Fruit fly (Drosophila melanogaster) whole organism, embryonic: ENCODE data around the gene Hr4.

Experiments
- Ada2b ChIP-seq: fragments of 200-800 bp; sonication (Bioruptor generic); IDR thresholded peaks from 2 replicates; pipeline ENCODE4 v1.3.6; 2022; ENCODE audit warnings: missing biosample characterization, missing genetic modification characterization
- BEAF-32 ChIP-seq: fragments of 200-800 bp; sonication (Bioruptor generic); optimal IDR thresholded peaks from 3 replicates; lab custom pipeline; 2017; ENCODE audit warnings: missing biosample characterization, missing genetic modification characterization, mild to moderate bottlenecking, moderate library complexity, missing genetic modification reagents
- Bteb2 ChIP-seq: fragments of 200-800 bp; sonication (Bioruptor generic); optimal IDR thresholded peaks from 2 replicates; lab custom pipeline; 2016; ENCODE audit warnings: missing biosample characterization, missing genetic modification characterization
- CG10654 ChIP-seq: fragments of 200-800 bp; sonication (Bioruptor generic); optimal IDR thresholded peaks from 2 replicates; lab custom pipeline; 2016; ENCODE audit warnings: missing biosample characterization, missing genetic modification characterization
- CG10979 ChIP-seq: fragments of 200-800 bp; sonication (Bioruptor generic); optimal IDR thresholded peaks from 2 replicates; lab custom pipeline; 2018; ENCODE audit warnings: missing biosample characterization, mild to moderate bottlenecking, missing genetic modification characterization, moderate library complexity
- CG11560 ChIP-seq: fragments of 200-800 bp; sonication (Bioruptor generic); IDR thresholded peaks from 3 replicates; pipeline ENCODE4 v1.3.6; 2022; ENCODE audit warnings: missing biosample characterization, missing genetic modification characterization
- CG12219 ChIP-seq: fragments of 200-800 bp; sonication (Bioruptor generic); optimal IDR thresholded peaks from 3 replicates; lab custom pipeline; 2018; ENCODE audit warnings: missing biosample characterization, mild to moderate bottlenecking, missing genetic modification characterization
- CG13894 ChIP-seq: fragments of 200-800 bp; sonication (Bioruptor generic); optimal IDR thresholded peaks from 3 replicates; lab custom pipeline; 2018; ENCODE audit warnings: missing biosample characterization, mild to moderate bottlenecking, missing genetic modification characterization, moderate library complexity
- CG14014 ChIP-seq: fragments of 200-800 bp; sonication (Bioruptor generic); IDR thresholded peaks from 2 replicates; pipeline ENCODE4 v1.3.6; 2022; ENCODE audit warnings: missing biosample characterization, missing genetic modification characterization
- CG14667 ChIP-seq: fragments of 200-800 bp; sonication (Bioruptor generic); IDR thresholded peaks from 2 replicates; pipeline ENCODE4 v1.3.6; 2022; ENCODE audit warnings: missing biosample characterization, missing genetic modification characterization
- CG15269 ChIP-seq: fragments of 200-800 bp; sonication (Bioruptor generic); optimal IDR thresholded peaks from 2 replicates; lab custom pipeline; 2018; ENCODE audit warnings: missing biosample characterization, mild to moderate bottlenecking, missing genetic modification characterization, moderate library complexity
- CG15696 ChIP-seq: fragments of 200-800 bp; sonication (Bioruptor generic); optimal IDR thresholded peaks from 2 replicates; lab custom pipeline; 2019; ENCODE audit warnings: missing biosample characterization, mild to moderate bottlenecking, missing genetic modification characterization, moderate library complexity
- CG18599 ChIP-seq: fragments of 200-800 bp; sonication (Bioruptor generic); optimal IDR thresholded peaks from 3 replicates; lab custom pipeline; 2017; ENCODE audit warnings: missing biosample characterization, missing genetic modification characterization, mild to moderate bottlenecking, moderate library complexity, missing genetic modification reagents
- CG2202 ChIP-seq: fragments of 200-800 bp; sonication (Bioruptor generic); optimal IDR thresholded peaks from 2 replicates; lab custom pipeline; 2018; ENCODE audit warnings: missing biosample characterization, mild to moderate bottlenecking, missing genetic modification characterization
- CG3726 ChIP-seq: fragments of 200-800 bp; sonication (Bioruptor generic); IDR thresholded peaks from 3 replicates; pipeline ENCODE4, ENCODE4 v1.3.6; 2022; ENCODE audit warnings: missing biosample characterization, missing genetic modification characterization
- CG4328 ChIP-seq: fragments of 200-800 bp; sonication (Bioruptor generic); optimal IDR thresholded peaks from 3 replicates; lab custom pipeline; 2017; ENCODE audit warnings: missing biosample characterization, missing genetic modification reagents, missing genetic modification characterization
- CG4360 ChIP-seq: fragments of 200-800 bp; sonication (Bioruptor generic); IDR thresholded peaks from 2 replicates; pipeline ENCODE4 v1.3.6; 2022; ENCODE audit warnings: missing biosample characterization, missing genetic modification characterization
- CG4424 ChIP-seq: fragments of 200-800 bp; sonication (Bioruptor generic); optimal IDR thresholded peaks from 3 replicates; lab custom pipeline; 2016; ENCODE audit warnings: missing biosample characterization, missing genetic modification characterization
- CG4707 ChIP-seq: fragments of 200-800 bp; sonication (Bioruptor generic); optimal IDR thresholded peaks from 2 replicates; lab custom pipeline; 2018; ENCODE audit warnings: missing biosample characterization, mild to moderate bottlenecking, missing genetic modification characterization, moderate library complexity
- CG4820 ChIP-seq: fragments of 200-800 bp; sonication (Bioruptor generic); optimal IDR thresholded peaks from 3 replicates; lab custom pipeline; 2016; ENCODE audit warnings: missing biosample characterization, missing genetic modification characterization
- CG6813 ChIP-seq: fragments of 200-800 bp; sonication (Bioruptor generic); optimal IDR thresholded peaks from 2 replicates; lab custom pipeline; 2017; ENCODE audit warnings: missing biosample characterization, missing genetic modification characterization, mild to moderate bottlenecking, moderate library complexity, missing genetic modification reagents
- CG7556 ChIP-seq: fragments of 200-800 bp; sonication (Bioruptor generic); optimal IDR thresholded peaks from 2 replicates; lab custom pipeline; 2017; ENCODE audit warnings: missing biosample characterization, mild to moderate bottlenecking, missing genetic modification characterization
- CG8478 ChIP-seq: fragments of >200 bp; optimal IDR thresholded peaks from 2 replicates; lab custom pipeline; 2018
- CG9797 ChIP-seq: fragments of 200-800 bp; sonication (Bioruptor generic); optimal IDR thresholded peaks from 3 replicates; lab custom pipeline; 2018; ENCODE audit warnings: missing biosample characterization, mild to moderate bottlenecking, missing genetic modification characterization
- CHES-1-like ChIP-seq: fragments of 200-800 bp; sonication (Bioruptor generic); optimal IDR thresholded peaks from 2 replicates; lab custom pipeline; 2016; ENCODE audit warnings: missing biosample characterization, missing genetic modification characterization
- CkIIα-i1 ChIP-seq: fragments of 200-800 bp; sonication (Bioruptor generic); IDR thresholded peaks from 2 replicates; pipeline ENCODE4 v1.3.6; 2022; ENCODE audit warnings: missing biosample characterization, missing genetic modification characterization
- D19A ChIP-seq: fragments of 200-800 bp; optimal IDR thresholded peaks from 3 replicates; lab custom pipeline; 2019; ENCODE audit warnings: missing biosample characterization, mild to moderate bottlenecking, missing genetic modification characterization, moderate library complexity
- D19B ChIP-seq: fragments of 200-800 bp; sonication (Bioruptor generic); optimal IDR thresholded peaks from 2 replicates; lab custom pipeline; 2017; ENCODE audit warnings: missing biosample characterization, mild to moderate bottlenecking, missing genetic modification characterization
- Doc3 ChIP-seq: fragments of 200-800 bp; sonication (Bioruptor generic); IDR thresholded peaks from 3 replicates; pipeline ENCODE4 v1.3.6; 2022; ENCODE audit warnings: missing biosample characterization, missing genetic modification characterization; ENCODE audit not compliant: partially characterized antibody
- Fer2 ChIP-seq: fragments of 200-800 bp; sonication (Bioruptor generic); optimal IDR thresholded peaks from 2 replicates; lab custom pipeline; 2018; ENCODE audit warnings: missing biosample characterization, mild to moderate bottlenecking, missing genetic modification characterization, moderate library complexity
- Lhr ChIP-seq: fragments of 200-800 bp; sonication (Bioruptor generic); optimal IDR thresholded peaks from 3 replicates; lab custom pipeline; 2017; ENCODE audit warnings: mild to moderate bottlenecking, missing biosample characterization, missing genetic modification reagents, missing genetic modification characterization
- Ptx1 ChIP-seq: fragments of 200-800 bp; sonication (Bioruptor generic); IDR thresholded peaks from 2 replicates; pipeline ENCODE4 v1.3.6; 2022; ENCODE audit warnings: missing biosample characterization, missing genetic modification characterization
- Rfx ChIP-seq: fragments of 200-800 bp; sonication (Bioruptor generic); IDR thresholded peaks from 2 replicates; pipeline ENCODE4 v1.3.6; 2022; ENCODE audit warnings: missing biosample characterization, missing genetic modification characterization
- Side ChIP-seq: fragments of 200-800 bp; sonication (Bioruptor generic); optimal IDR thresholded peaks from 2 replicates; lab custom pipeline; 2016; ENCODE audit warnings: missing biosample characterization, missing genetic modification characterization
- Xrp1 ChIP-seq: fragments of 200-800 bp; sonication (Bioruptor generic); IDR thresholded peaks from 2 replicates; pipeline ENCODE4 v1.3.6; 2022; ENCODE audit warnings: missing biosample characterization, missing genetic modification characterization
- abd-A ChIP-seq: fragments of 200-800 bp; sonication (Bioruptor generic); optimal IDR thresholded peaks from 3 replicates; lab custom pipeline; 2019; ENCODE audit warnings: missing biosample characterization, mild to moderate bottlenecking, missing genetic modification characterization, moderate library complexity
- ap ChIP-seq: fragments of 200-800 bp; sonication (Bioruptor generic); IDR thresholded peaks from 2 replicates; pipeline ENCODE4 v1.3.6; 2022; ENCODE audit warnings: missing biosample characterization, missing genetic modification characterization
- caup ChIP-seq: fragments of 200-800 bp; sonication (Bioruptor generic); optimal IDR thresholded peaks from 3 replicates; lab custom pipeline; 2017; ENCODE audit warnings: missing biosample characterization, mild to moderate bottlenecking, missing genetic modification characterization, moderate library complexity; ENCODE audit not compliant: severe bottlenecking
- grn ChIP-seq: fragments of 200-800 bp; sonication (Bioruptor generic); optimal IDR thresholded peaks from 3 replicates; lab custom pipeline; 2017; ENCODE audit warnings: missing biosample characterization, missing genetic modification characterization
- gro ChIP-seq: fragments of 200-800 bp; sonication (Bioruptor generic); optimal IDR thresholded peaks from 2 replicates; lab custom pipeline; 2016; ENCODE audit warnings: missing biosample characterization, missing genetic modification characterization
- ken ChIP-seq: fragments of 200-800 bp; sonication (Bioruptor generic); IDR thresholded peaks from 3 replicates; pipeline ENCODE4 v1.3.6; 2022; ENCODE audit warnings: missing biosample characterization, missing genetic modification characterization
- nerfin-1 ChIP-seq: fragments of 200-800 bp; sonication (Bioruptor generic); optimal IDR thresholded peaks from 3 replicates; lab custom pipeline; 2019; ENCODE audit warnings: missing biosample characterization, mild to moderate bottlenecking, missing genetic modification characterization, moderate library complexity
- otp ChIP-seq: fragments of 200-800 bp; sonication (Bioruptor generic); IDR thresholded peaks from 3 replicates; pipeline ENCODE4, ENCODE4 v1.3.6; 2022; ENCODE audit warnings: missing biosample characterization, missing genetic modification characterization
- seq ChIP-seq: fragments of 200-800 bp; sonication (Bioruptor generic); IDR thresholded peaks from 2 replicates; pipeline ENCODE4 v1.3.6; 2022; ENCODE audit warnings: missing biosample characterization, missing genetic modification characterization
- ssp ChIP-seq: fragments of 200-800 bp; sonication (Bioruptor generic); IDR thresholded peaks from 2 replicates; pipeline ENCODE4 v1.3.6; 2022; ENCODE audit warnings: missing biosample characterization, missing genetic modification characterization
- stwl ChIP-seq: fragments of 200-800 bp; sonication (Bioruptor generic); optimal IDR thresholded peaks from 3 replicates; lab custom pipeline; 2018; ENCODE audit warnings: missing biosample characterization, mild to moderate bottlenecking, missing genetic modification characterization, moderate library complexity
- tin ChIP-seq: fragments of 200-800 bp; sonication (Bioruptor generic); optimal IDR thresholded peaks from 3 replicates; lab custom pipeline; 2016; ENCODE audit warnings: missing biosample characterization, missing genetic modification characterization
- tll ChIP-seq, 2 experiments: fragments of 200-800 bp in 1 of 2; fragments of >200 bp in 1 of 2; sonication (Bioruptor generic) in 1 of 2; optimal IDR thresholded peaks; 2 replicates each; lab custom pipeline; 2017 to 2019; ENCODE audit warnings: missing biosample characterization in 2 of 2, missing genetic modification characterization in 2 of 2, mild to moderate bottlenecking in 1 of 2, moderate library complexity in 1 of 2
- tx ChIP-seq: fragments of 200-800 bp; sonication (Bioruptor generic); optimal IDR thresholded peaks from 2 replicates; lab custom pipeline; 2016; ENCODE audit warnings: missing biosample characterization, missing genetic modification characterization
- vvl ChIP-seq: fragments of 200-800 bp; sonication (Bioruptor generic); IDR thresholded peaks from 2 replicates; pipeline ENCODE4 v1.3.6; 2022; ENCODE audit warnings: missing biosample characterization, missing genetic modification characterization

Hr4 gene

DNA sequence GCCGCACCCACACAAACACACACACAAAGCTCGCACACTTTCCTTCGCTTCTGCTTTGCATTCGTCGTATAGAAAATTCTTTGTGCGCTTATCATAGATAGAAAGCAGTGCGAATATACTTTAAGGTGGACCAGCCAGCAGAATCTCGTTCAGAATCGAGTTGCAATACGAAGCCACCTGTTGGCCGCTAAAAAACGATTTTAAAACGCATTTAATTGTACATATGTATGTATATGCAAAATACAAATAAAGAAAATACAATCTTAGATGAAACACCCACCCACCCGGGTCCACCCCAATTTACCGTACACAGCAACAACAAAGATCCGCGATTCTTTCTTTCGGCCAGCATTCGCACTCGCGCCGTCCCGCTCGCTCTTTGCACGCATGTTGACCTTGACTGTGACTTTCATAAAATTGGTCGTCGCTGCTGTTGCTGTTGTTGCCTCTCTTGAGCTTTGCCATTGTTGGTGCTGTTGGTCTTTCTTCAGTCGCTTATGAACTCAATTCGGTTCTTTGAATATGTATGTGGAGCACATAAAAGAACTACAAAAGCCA is 6.8 kb downstream of the Hr4 start (continued):
- TF ChIP-seq CG9797 (no peak), D19A (tag; lab: Kevin White, UChicago) (no peak), Ptx1 (GFP tag; lab: Robert Waterston, UW) (peak; percentile 42; the same call in 1 of the 2 replicates), Side (no peak), CG15696 (no peak), gro (GFP tag; lab: Kevin White, UChicago) (peak; percentile 70), seq (GFP tag; lab: Robert Waterston, UW) (no peak), Bteb2 (GFP tag; lab: Kevin White, UChicago) (no peak), CG3726 (GFP tag; lab: Robert Waterston, UW) (no peak), abd-A (tag; lab: Kevin White, UChicago) (no peak), ap (GFP tag; lab: Robert Waterston, UW) (0 out of 2 replicates have a peak, but pooled peaks have one; percentile 7), Rfx (GFP tag; lab: Robert Waterston, UW) (peak; percentile 80), Ada2b (GFP tag; lab: Robert Waterston, UW) (peak; percentile 33; the same call in 1 of the 2 replicates), CG8478 (lab: Kevin White, UChicago) (no peak), CG13894 (no peak), ssp (no peak), CG2202 (tag; lab: Kevin White, UChicago) (no peak), tx (peak; percentile 11), CG4360 (no peak), otp (no peak), CG15269 (tag; lab: Kevin White, UChicago) (peak; percentile 54), CG4707 (GFP tag; lab: Kevin White, UChicago) (no peak), CG18599 (GFP tag; lab: Kevin White, UChicago) (peak; percentile 87), CG14014 (GFP tag; lab: Robert Waterston, UW) (peak; percentile 53; the same call in 1 of the 2 replicates), BEAF-32 (GFP tag; lab: Kevin White, UChicago) (no peak), CkIIα-i1 (GFP tag; lab: Robert Waterston, UW) (no peak), D19B (GFP tag; lab: Kevin White, UChicago) (peak; percentile 66), ken (GFP tag; lab: Robert Waterston, UW) (no peak), CG12219 (GFP tag; lab: Kevin White, UChicago) (no peak), stwl (tag; lab: Kevin White, UChicago) (no peak), CG11560 (tag; lab: Robert Waterston, UW) (0 out of 3 replicates have a peak, but pooled peaks have one; percentile 8), CG4820 (GFP tag; lab: Kevin White, UChicago) (no peak), Doc3 (GFP tag; lab: Robert Waterston, UW) (no peak), CG10654 (GFP tag; lab: Kevin White, UChicago) (no peak), CG7556 (GFP tag; lab: Kevin White, UChicago) (peak; percentile 27), CG4424 (peak; percentile 11), nerfin-1 (no peak), grn (no peak), CHES-1-like (GFP tag; lab: Kevin White, UChicago) (no peak), CG6813 (peak; percentile 45), Xrp1 (peak; percentile 55; the same call in 1 of the 2 replicates), tin (GFP tag; lab: Kevin White, UChicago) (no peak), Fer2 (tag; lab: Kevin White, UChicago) (no peak), caup (GFP tag; lab: Kevin White, UChicago) (peak; percentile 52), CG14667 (GFP tag; lab: Robert Waterston, UW) (no peak), CG4328 (GFP tag; lab: Kevin White, UChicago) (no peak), Lhr (no peak), vvl (GFP tag; lab: Robert Waterston, UW) (0 out of 2 replicates have a peak, but pooled peaks have one; percentile 19), tll (GFP tag; optimal IDR thresholded peaks at IDR 0.05; lab: Kevin White, UChicago) (no peak), CG10979 (no peak)
